Worm (Caenorhabditis elegans) whole organism, early embryonic: Measurements from ENCODE around the gene math-41.
"Not testable (repeated sequence)": the region's sequence is repeated elsewhere in the genome, so short reads cannot be mapped to it uniquely, and the experiment has no call there.

Source experiments
- B0310.2 ChIP-seq: sonication (generic microtip); optimal IDR thresholded peaks from 2 replicates; lab custom pipeline; 2016; ENCODE audit warnings: mild to moderate bottlenecking, missing genetic modification characterization, missing compliant biosample characterization
- F13C5.2 ChIP-seq: sonication (generic microtip); optimal IDR thresholded peaks from 2 replicates; lab custom pipeline; 2017; ENCODE audit warnings: mild to moderate bottlenecking, missing genetic modification characterization, inconsistent platforms, missing compliant biosample characterization
- aly-1 ChIP-seq: sonication (generic microtip); optimal IDR thresholded peaks from 2 replicates; lab custom pipeline; 2016; ENCODE audit warnings: missing genetic modification characterization, missing compliant biosample characterization
- ama-1 ChIP-seq: fragments of 150-350 bp; optimal IDR thresholded peaks from 2 replicates; lab custom pipeline; 2014
- ceh-13 ChIP-seq: fragments of 200-800 bp; sonication (Bioruptor generic); optimal IDR thresholded peaks from 2 replicates; lab custom pipeline; 2018; ENCODE audit warnings: mild to moderate bottlenecking, missing genetic modification characterization, missing compliant biosample characterization
- ceh-36 ChIP-seq: sonication (generic microtip); optimal IDR thresholded peaks from 2 replicates; lab custom pipeline; 2016; ENCODE audit warnings: missing genetic modification characterization, inconsistent platforms, missing compliant biosample characterization
- ets-7 ChIP-seq: sonication (generic microtip); optimal IDR thresholded peaks from 2 replicates; lab custom pipeline; 2016; ENCODE audit warnings: missing genotype, missing genetic modification characterization, missing compliant biosample characterization
- flt-1 ChIP-seq: fragments of 200-800 bp; sonication (Bioruptor generic); IDR thresholded peaks from 2 replicates; pipeline ENCODE4 v1.3.6; 2022; ENCODE audit warnings: missing genetic modification characterization, missing compliant biosample characterization
- hmbx-1 ChIP-seq: sonication (generic microtip); optimal IDR thresholded peaks from 2 replicates; lab custom pipeline; 2016; ENCODE audit warnings: mild to moderate bottlenecking, missing genetic modification characterization, missing compliant biosample characterization
- hmg-4 ChIP-seq: fragments of 200-800 bp; sonication (Bioruptor generic); optimal IDR thresholded peaks from 2 replicates; lab custom pipeline; 2018; ENCODE audit warnings: mild to moderate bottlenecking, missing genetic modification characterization, missing compliant biosample characterization
- hnd-1 ChIP-seq: sonication (generic microtip); optimal IDR thresholded peaks from 2 replicates; lab custom pipeline; 2016; ENCODE audit warnings: missing genetic modification characterization, missing compliant biosample characterization
- pes-1 ChIP-seq: fragments of 200-800 bp; sonication (Bioruptor generic); IDR thresholded peaks from 2 replicates; pipeline ENCODE4 v1.3.6; 2022; ENCODE audit warnings: missing genetic modification reagents, missing genetic modification characterization, missing compliant biosample characterization
- scrt-1 ChIP-seq: fragments of 200-800 bp; sonication (Bioruptor generic); IDR thresholded peaks from 2 replicates; pipeline ENCODE4 v1.3.6; 2022; ENCODE audit warnings: missing genetic modification characterization, missing compliant biosample characterization
- sea-1 ChIP-seq: fragments of 200-800 bp; sonication (Bioruptor generic); conservative IDR thresholded peaks from 2 replicates; pipeline ENCODE4 v1.3.6; 2022; ENCODE audit warnings: missing genetic modification characterization, missing compliant biosample characterization
- tbx-11 ChIP-seq: fragments of 200-800 bp; sonication (Bioruptor generic); IDR thresholded peaks from 2 replicates; pipeline ENCODE4 v1.3.6; 2022; ENCODE audit warnings: missing genetic modification characterization, missing compliant biosample characterization
- tbx-37 ChIP-seq: fragments of 200-800 bp; sonication (Bioruptor generic); conservative IDR thresholded peaks from 2 replicates; pipeline ENCODE4 v1.3.6; 2022; ENCODE audit warnings: missing genetic modification reagents, missing genetic modification characterization, missing compliant biosample characterization
- tra-4 ChIP-seq: sonication (generic microtip); optimal IDR thresholded peaks from 2 replicates; lab custom pipeline; 2017; ENCODE audit warnings: missing genetic modification characterization, missing compliant biosample characterization

Gene math-41

DNA sequence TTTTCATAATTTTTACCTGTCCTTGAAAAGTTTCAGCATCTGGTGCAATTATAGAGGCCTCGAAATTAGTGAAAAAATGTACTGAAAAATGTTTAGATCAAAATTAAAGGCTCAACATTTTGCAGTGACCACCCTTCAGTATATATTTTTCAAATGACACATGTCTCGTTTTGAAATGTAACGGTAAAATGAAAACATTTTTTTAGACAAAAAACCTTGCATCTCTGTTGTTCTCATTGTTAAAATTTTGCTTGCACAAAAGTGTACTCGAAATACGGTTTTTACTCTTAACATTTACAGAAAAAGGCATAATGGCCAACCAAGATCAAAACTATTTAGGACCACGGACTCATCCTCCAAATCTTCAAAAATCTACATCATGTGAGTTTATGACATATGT is at the start of gene math-41:
Gene math-41, plus strand, starts transcription at position 301 of the 400 bp plus-strand sequence.
- not testable (repeated sequence) for TF ChIP-seq flt-1 (GFP tag; lab: Robert Waterston, UW); ceh-13 (GFP tag; lab: Kevin White, UChicago); pes-1 (GFP tag; lab: Robert Waterston, UW)

DNA sequence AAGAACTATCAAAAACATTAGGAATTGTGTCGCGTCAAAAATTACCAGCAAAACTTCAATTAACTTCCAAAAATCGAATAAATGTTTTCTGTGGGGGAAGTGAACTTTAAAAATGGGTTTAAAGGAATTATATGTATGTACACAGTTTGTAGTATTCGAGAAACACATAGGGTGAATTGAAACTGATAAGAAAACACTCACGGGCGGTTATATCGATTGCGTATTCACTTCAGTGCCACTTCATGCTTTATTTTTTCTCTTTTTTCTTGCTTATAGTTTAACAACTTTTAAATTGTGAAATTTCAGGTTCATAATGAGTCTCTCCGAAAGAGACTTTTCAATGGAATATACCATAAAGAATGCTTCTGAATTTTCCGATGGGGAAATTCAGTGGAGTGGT is 49.2 kb upstream of the math-41 start, which contains the start of gene F36H5.14:
Gene F36H5.14, plus strand, starts transcription at position 301 of the 400 bp plus-strand sequence.
- TF ChIP-seq aly-1 (tag; lab: Kevin White, UChicago); ets-7; sea-1: not testable (repeated sequence)

DNA sequence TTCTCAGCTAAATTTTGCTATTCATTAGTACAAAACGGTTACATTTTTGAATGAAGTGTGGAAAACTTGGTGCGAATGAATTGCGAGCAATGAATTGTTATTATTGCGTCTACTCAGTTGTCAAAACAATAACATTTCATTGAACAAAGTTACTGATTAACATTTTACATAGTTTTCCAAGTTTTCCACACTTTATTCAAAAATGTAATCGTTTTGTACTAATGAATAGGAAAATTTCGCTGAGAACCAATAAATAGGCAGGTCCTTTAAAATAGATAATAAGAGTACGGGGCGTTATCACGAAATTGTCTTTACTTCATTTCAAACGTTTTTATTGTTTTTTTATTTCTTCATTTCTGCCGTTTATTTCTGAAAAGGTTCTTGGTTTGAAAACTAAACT is 42.0 kb upstream of the math-41 start, which contains the start of gene math-4:
Gene math-4, minus strand, starts transcription at position 101 of the 400 bp plus-strand sequence.
- TF ChIP-seq ama-1 (lab: Kevin White, UChicago) (no peak), flt-1 (GFP tag; lab: Robert Waterston, UW) (no peak), hmg-4 (GFP tag; lab: Kevin White, UChicago) (no peak), tbx-11 (GFP tag; lab: Robert Waterston, UW) (no peak), B0310.2 (tag; lab: Kevin White, UChicago) (no peak), F13C5.2 (no peak), ets-7 (no peak), aly-1 (tag; lab: Kevin White, UChicago) (no peak), tbx-37 (GFP tag; lab: Robert Waterston, UW) (no peak), pes-1 (GFP tag; lab: Robert Waterston, UW) (no peak), hmbx-1 (no peak), tra-4 (tag; lab: Kevin White, UChicago) (no peak), ceh-13 (GFP tag; lab: Kevin White, UChicago) (no peak)

DNA sequence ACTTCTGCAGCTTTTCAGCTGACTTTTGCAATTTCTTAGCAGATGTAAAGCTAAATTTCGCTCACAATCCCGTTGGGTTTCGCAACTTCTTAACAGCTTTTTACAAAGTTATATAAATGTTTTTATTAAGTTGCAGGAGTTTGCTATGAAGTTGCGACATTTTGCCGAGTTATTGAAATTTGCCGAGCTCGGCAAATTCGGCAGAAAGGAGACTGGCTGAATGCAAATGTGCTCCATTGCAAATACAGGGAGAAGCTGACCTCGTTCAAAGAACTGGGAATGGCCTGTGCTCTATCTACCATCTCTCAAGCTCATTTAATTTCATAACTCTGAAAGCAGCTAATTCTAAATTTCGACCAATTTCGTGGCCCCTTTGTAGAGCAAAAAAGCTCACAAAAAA is 39.6 kb upstream of the math-41 start, which contains the start of gene C08F1.11:
Gene C08F1.11, minus strand, starts transcription at position 101 of the 400 bp plus-strand sequence.
- TF ChIP-seq F13C5.2 (no peak), tbx-37 (GFP tag; lab: Robert Waterston, UW) (no peak), ets-7 (no peak), ceh-13 (GFP tag; lab: Kevin White, UChicago) (no peak), sea-1 (no peak), hnd-1 (tag; lab: Kevin White, UChicago) (no peak)

DNA sequence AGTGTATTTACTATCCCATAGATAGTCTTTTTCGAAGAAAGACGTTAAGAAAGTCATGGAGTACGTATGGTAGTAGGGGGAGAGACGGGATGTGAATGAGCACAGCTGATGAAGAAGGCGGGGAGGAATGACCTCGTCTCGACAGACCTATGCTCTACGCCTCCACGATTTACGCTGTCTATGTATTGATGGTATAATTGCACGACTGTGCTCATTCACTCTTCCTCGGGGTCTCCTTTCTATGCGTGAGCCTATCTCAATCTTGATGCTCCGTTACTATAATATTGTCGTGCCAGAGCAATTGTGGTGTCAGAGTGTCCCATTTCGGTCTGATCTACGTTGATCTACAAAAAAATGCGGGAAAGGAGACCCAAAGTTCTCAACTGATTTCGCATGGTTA is 38.2 kb upstream of the math-41 start, which contains the start of gene C08F1.10:
Gene C08F1.10, minus strand, starts transcription at position 101 of the 400 bp plus-strand sequence.
- TF ChIP-seq F13C5.2, result no peak
- TF ChIP-seq ets-7, result no peak
- no peak for TF ChIP-seq hmg-4 (GFP tag; lab: Kevin White, UChicago)
- no peak for TF ChIP-seq ama-1 (lab: Kevin White, UChicago)
- TF ChIP-seq ceh-36 (tag; lab: Kevin White, UChicago), result no peak
- no peak for TF ChIP-seq tra-4 (tag; lab: Kevin White, UChicago)
- TF ChIP-seq B0310.2 (tag; lab: Kevin White, UChicago), result no peak
- TF ChIP-seq flt-1 (GFP tag; lab: Robert Waterston, UW), result no peak

DNA sequence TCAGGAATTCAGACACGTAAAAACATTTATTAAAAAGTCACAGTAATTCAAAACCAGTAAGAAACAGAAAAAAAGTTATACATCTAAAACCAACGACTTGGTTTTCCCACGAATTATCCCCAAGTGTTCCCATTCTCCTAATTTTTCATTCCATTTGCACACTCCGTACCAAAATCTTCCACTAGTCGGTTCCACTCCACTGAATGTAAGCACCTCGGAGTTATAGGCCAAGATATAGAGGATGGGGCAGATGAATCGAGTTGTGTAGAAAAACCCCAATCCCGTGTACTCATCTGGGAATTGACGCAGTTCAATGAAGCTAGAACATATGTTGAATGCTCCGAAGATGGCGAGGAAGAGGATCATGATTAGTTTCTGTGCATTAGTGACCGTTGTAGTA is 37.2 kb upstream of the math-41 start:
- TF ChIP-seq pes-1 (GFP tag; lab: Robert Waterston, UW) (no peak), tbx-11 (GFP tag; lab: Robert Waterston, UW) (no peak), flt-1 (GFP tag; lab: Robert Waterston, UW) (no peak), tbx-37 (GFP tag; lab: Robert Waterston, UW) (no peak), ama-1 (lab: Kevin White, UChicago) (no peak), aly-1 (tag; lab: Kevin White, UChicago) (no peak), B0310.2 (tag; lab: Kevin White, UChicago) (no peak), ets-7 (no peak), F13C5.2 (no peak), ceh-13 (GFP tag; lab: Kevin White, UChicago) (no peak), hmg-4 (GFP tag; lab: Kevin White, UChicago) (no peak), ceh-36 (tag; lab: Kevin White, UChicago) (no peak), sea-1 (no peak), hnd-1 (tag; lab: Kevin White, UChicago) (no peak), scrt-1 (no peak), tra-4 (tag; lab: Kevin White, UChicago) (no peak), hmbx-1 (no peak)

DNA sequence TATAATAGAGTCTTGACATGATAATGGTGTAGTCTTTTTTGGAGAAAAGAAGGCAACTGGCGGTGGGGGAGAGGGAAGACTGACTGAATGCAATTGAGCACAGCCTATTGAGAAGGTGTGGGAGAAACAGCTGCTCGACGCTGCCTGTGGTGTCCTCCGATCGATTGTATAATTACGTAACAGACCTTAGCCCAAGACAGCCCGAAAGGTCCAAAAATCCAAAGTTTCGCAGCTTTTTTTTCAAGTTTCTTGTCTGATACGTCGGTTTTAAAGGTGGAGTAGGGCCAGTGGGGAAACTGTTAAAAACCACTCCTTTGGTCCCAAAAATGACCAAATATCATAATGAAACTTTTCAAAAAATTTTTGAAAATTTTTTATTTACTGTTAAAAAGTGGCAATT is 36.3 kb upstream of the math-41 start, which contains the start of the genes C08F1.6 and fbxb-13:
Gene C08F1.6, minus strand, starts transcription at position 101 of the 400 bp plus-strand sequence.
Gene fbxb-13, plus strand, starts transcription at position 191 of the 400 bp plus-strand sequence.
- TF ChIP-seq pes-1 (GFP tag; lab: Robert Waterston, UW) (no peak), ceh-36 (tag; lab: Kevin White, UChicago) (no peak), tra-4 (tag; lab: Kevin White, UChicago) (no peak), scrt-1 (no peak), ets-7 (no peak), B0310.2 (tag; lab: Kevin White, UChicago) (no peak), tbx-37 (GFP tag; lab: Robert Waterston, UW) (no peak), F13C5.2 (no peak), ceh-13 (GFP tag; lab: Kevin White, UChicago) (no peak), flt-1 (GFP tag; lab: Robert Waterston, UW) (no peak), hnd-1 (tag; lab: Kevin White, UChicago) (no peak), ama-1 (lab: Kevin White, UChicago) (no peak), hmbx-1 (no peak), aly-1 (tag; lab: Kevin White, UChicago) (no peak), sea-1 (no peak), hmg-4 (GFP tag; lab: Kevin White, UChicago) (no peak), tbx-11 (GFP tag; lab: Robert Waterston, UW) (no peak)

DNA sequence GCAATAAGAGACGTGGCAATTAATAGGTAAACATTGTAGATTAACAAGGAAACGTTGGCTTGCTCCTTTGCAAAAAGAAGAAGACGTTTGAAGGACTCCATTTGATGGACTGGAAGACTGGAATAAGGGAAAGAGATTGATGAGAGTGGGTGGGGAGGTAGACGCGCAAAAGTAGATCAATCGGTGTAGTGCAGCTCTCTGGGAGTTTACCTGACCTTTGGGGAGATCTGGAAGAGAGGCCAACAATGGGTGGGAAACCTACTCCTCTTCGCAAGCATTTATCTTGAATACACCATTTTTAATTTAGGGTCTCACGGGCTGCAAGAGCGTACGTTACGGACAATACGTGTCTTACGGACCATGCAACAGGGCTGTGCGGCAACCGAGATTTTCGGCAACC is 18.1 kb upstream of the math-41 start, which contains the start of gene C08F1.12:
Gene C08F1.12, minus strand, starts transcription at position 101 of the 400 bp plus-strand sequence.
- TF ChIP-seq ceh-13 (GFP tag; lab: Kevin White, UChicago) (no peak), aly-1 (tag; lab: Kevin White, UChicago) (no peak), sea-1 (no peak), flt-1 (GFP tag; lab: Robert Waterston, UW) (no peak), pes-1 (GFP tag; lab: Robert Waterston, UW) (no peak), hmbx-1 (no peak), tbx-11 (GFP tag; lab: Robert Waterston, UW) (no peak), ama-1 (lab: Kevin White, UChicago) (no peak), ceh-36 (tag; lab: Kevin White, UChicago) (no peak)
